Fruit fly (Drosophila melanogaster) whole organism, embryonic: ENCODE results near the gene mal.

Source experiments
- Antp ChIP-seq: fragments of 200-800 bp; sonication (Bioruptor generic); optimal IDR thresholded peaks from 3 replicates; lab custom pipeline; 2016; ENCODE audit warnings: missing biosample characterization, missing genetic modification characterization
- BEAF-32 ChIP-seq: fragments of 200-800 bp; sonication (Bioruptor generic); optimal IDR thresholded peaks from 3 replicates; lab custom pipeline; 2017; ENCODE audit warnings: missing biosample characterization, missing genetic modification characterization, mild to moderate bottlenecking, moderate library complexity, missing genetic modification reagents
- Bgb ChIP-seq: fragments of 200-800 bp; sonication (Bioruptor generic); IDR thresholded peaks from 2 replicates; pipeline ENCODE4 v1.3.6; 2022; ENCODE audit warnings: missing biosample characterization, missing genetic modification characterization; ENCODE audit not compliant: partially characterized antibody
- CG10147 ChIP-seq: fragments of 200-800 bp; sonication (Bioruptor generic); optimal IDR thresholded peaks from 2 replicates; lab custom pipeline; 2019; ENCODE audit warnings: missing biosample characterization, mild to moderate bottlenecking, missing genetic modification characterization, moderate library complexity
- CG10565 ChIP-seq: fragments of 200-800 bp; sonication (Bioruptor generic); optimal IDR thresholded peaks from 3 replicates; lab custom pipeline; 2016; ENCODE audit warnings: missing biosample characterization, mild to moderate bottlenecking, missing genetic modification characterization
- CG12299 ChIP-seq: fragments of 200-800 bp; sonication (Bioruptor generic); optimal IDR thresholded peaks from 2 replicates; lab custom pipeline; 2018; ENCODE audit warnings: missing biosample characterization, mild to moderate bottlenecking, missing genetic modification characterization
- CG13624 ChIP-seq: fragments of 200-800 bp; sonication (Bioruptor generic); optimal IDR thresholded peaks from 2 replicates; lab custom pipeline; 2016; ENCODE audit warnings: missing biosample characterization, missing genetic modification characterization
- CG16815 ChIP-seq: fragments of 200-800 bp; sonication (Bioruptor generic); optimal IDR thresholded peaks from 3 replicates; lab custom pipeline; 2017; ENCODE audit warnings: missing biosample characterization, mild to moderate bottlenecking, missing genetic modification characterization
- CG18764 ChIP-seq: fragments of 200-800 bp; sonication (Bioruptor generic); optimal IDR thresholded peaks from 3 replicates; lab custom pipeline; 2016; ENCODE audit warnings: missing biosample characterization, missing genetic modification characterization
- CG30403 ChIP-seq: fragments of 200-800 bp; sonication (Bioruptor generic); optimal IDR thresholded peaks from 3 replicates; lab custom pipeline; 2016; ENCODE audit warnings: missing biosample characterization, missing genetic modification characterization
- CG3163 ChIP-seq: fragments of 200-800 bp; sonication (Bioruptor generic); optimal IDR thresholded peaks from 3 replicates; lab custom pipeline; 2016; ENCODE audit warnings: missing biosample characterization, missing genetic modification characterization
- CG32767 ChIP-seq: fragments of 200-800 bp; sonication (Bioruptor generic); IDR thresholded peaks from 2 replicates; pipeline ENCODE4 v1.3.6; 2022; ENCODE audit warnings: missing biosample characterization, missing genetic modification characterization
- CG33213 ChIP-seq: fragments of 200-800 bp; sonication (Bioruptor generic); optimal IDR thresholded peaks from 3 replicates; lab custom pipeline; 2016; ENCODE audit warnings: missing biosample characterization, missing genetic modification characterization
- CG34376 ChIP-seq: fragments of 200-800 bp; sonication (Bioruptor generic); optimal IDR thresholded peaks from 2 replicates; lab custom pipeline; 2018; ENCODE audit warnings: missing biosample characterization, mild to moderate bottlenecking, missing genetic modification characterization
- CG6272 ChIP-seq: fragments of 200-800 bp; sonication (Bioruptor generic); IDR thresholded peaks from 2 replicates; pipeline ENCODE4 v1.3.6; 2022; ENCODE audit warnings: missing biosample characterization, missing genetic modification characterization
- CG6791 ChIP-seq: fragments of 200-800 bp; sonication (Bioruptor generic); IDR thresholded peaks from 3 replicates; pipeline ENCODE4 v1.3.6; 2022; ENCODE audit warnings: missing biosample characterization, missing genetic modification characterization; ENCODE audit not compliant: partially characterized antibody
- CG8359 ChIP-seq: fragments of 200-800 bp; sonication (Bioruptor generic); optimal IDR thresholded peaks from 2 replicates; lab custom pipeline; 2017; ENCODE audit warnings: missing biosample characterization, mild to moderate bottlenecking, missing genetic modification characterization, borderline replicate concordance
- CG8388 ChIP-seq: fragments of 200-800 bp; sonication (Bioruptor generic); optimal IDR thresholded peaks from 2 replicates; lab custom pipeline; 2019; ENCODE audit warnings: missing biosample characterization, mild to moderate bottlenecking, missing genetic modification characterization, moderate library complexity
- CTCF ChIP-seq: fragments of 200-800 bp; sonication (Bioruptor generic); optimal IDR thresholded peaks from 2 replicates; lab custom pipeline; 2017; ENCODE audit warnings: missing biosample characterization, mild to moderate bottlenecking, missing genetic modification characterization, moderate library complexity
- Camta ChIP-seq: fragments of 200-800 bp; sonication (Bioruptor generic); optimal IDR thresholded peaks from 2 replicates; lab custom pipeline; 2016; ENCODE audit warnings: missing biosample characterization, missing genetic modification characterization
- D ChIP-seq, 2 experiments: fragments of 200-800 bp in 1 of 2; fragments of >200 bp in 1 of 2; sonication (Bioruptor generic) in 1 of 2; optimal IDR thresholded peaks; 2 replicates in 1 of 2; 3 replicates in 1 of 2; lab custom pipeline; 2017; ENCODE audit warnings: mild to moderate bottlenecking in 1 of 2, missing biosample characterization in 1 of 2, missing genetic modification characterization in 1 of 2, missing genetic modification reagents in 1 of 2
- Dip2 ChIP-seq: fragments of 200-800 bp; sonication (Bioruptor generic); IDR thresholded peaks from 2 replicates; pipeline ENCODE4 v1.3.6; 2022; ENCODE audit warnings: missing biosample characterization, missing genetic modification characterization
- Dll ChIP-seq: fragments of 200-800 bp; sonication (Bioruptor generic); IDR thresholded peaks from 4 replicates; pipeline ENCODE4 v1.3.6; 2022; ENCODE audit warnings: missing biosample characterization, missing genetic modification characterization; ENCODE audit not compliant: partially characterized antibody
- Doc3 ChIP-seq: fragments of 200-800 bp; sonication (Bioruptor generic); IDR thresholded peaks from 3 replicates; pipeline ENCODE4 v1.3.6; 2022; ENCODE audit warnings: missing biosample characterization, missing genetic modification characterization; ENCODE audit not compliant: partially characterized antibody
- Hmr ChIP-seq: fragments of 200-800 bp; sonication (Bioruptor generic); optimal IDR thresholded peaks from 3 replicates; lab custom pipeline; 2017; ENCODE audit warnings: mild to moderate bottlenecking, missing biosample characterization, missing genetic modification reagents, missing genetic modification characterization
- Med ChIP-seq: fragments of 200-800 bp; sonication (Bioruptor generic); peaks from one replicate; lab custom pipeline; 2016; ENCODE audit warnings: missing biosample characterization, missing genetic modification characterization, mild to moderate bottlenecking, inconsistent platforms, moderate library complexity
- Ptx1 ChIP-seq: fragments of 200-800 bp; sonication (Bioruptor generic); IDR thresholded peaks from 2 replicates; pipeline ENCODE4 v1.3.6; 2022; ENCODE audit warnings: missing biosample characterization, missing genetic modification characterization
- Sin3A ChIP-seq: fragments of >200 bp; optimal IDR thresholded peaks from 2 replicates; lab custom pipeline; 2018
- Sox100B ChIP-seq: fragments of 200-800 bp; sonication (Bioruptor generic); optimal IDR thresholded peaks from 3 replicates; lab custom pipeline; 2018; ENCODE audit warnings: missing biosample characterization, mild to moderate bottlenecking, missing genetic modification characterization
- TFAM ChIP-seq: fragments of 200-800 bp; sonication (Bioruptor generic); optimal IDR thresholded peaks from 2 replicates; lab custom pipeline; 2017; ENCODE audit warnings: missing biosample characterization, missing genetic modification characterization, inconsistent platforms
- YL-1 ChIP-seq: fragments of 200-800 bp; sonication (Bioruptor generic); optimal IDR thresholded peaks from 3 replicates; lab custom pipeline; 2017; ENCODE audit warnings: missing biosample characterization, mild to moderate bottlenecking, missing genetic modification characterization
- ato ChIP-seq: fragments of 200-800 bp; sonication (Bioruptor generic); IDR thresholded peaks from 2 replicates; pipeline ENCODE4 v1.3.6; 2022; ENCODE audit warnings: missing biosample characterization, missing genetic modification characterization; ENCODE audit not compliant: partially characterized antibody
- az2 ChIP-seq: fragments of 200-800 bp; sonication (Bioruptor generic); optimal IDR thresholded peaks from 3 replicates; lab custom pipeline; 2016; ENCODE audit warnings: missing biosample characterization, missing genetic modification characterization
- bab2 ChIP-seq: fragments of 200-800 bp; sonication (Bioruptor generic); optimal IDR thresholded peaks from 2 replicates; lab custom pipeline; 2016; ENCODE audit warnings: missing biosample characterization, missing genetic modification characterization
- cad ChIP-seq: fragments of >200 bp; optimal IDR thresholded peaks from 2 replicates; lab custom pipeline; 2017; ENCODE audit warnings: missing biosample characterization, missing genetic modification characterization
- cg ChIP-seq: fragments of 200-800 bp; sonication (Bioruptor generic); optimal IDR thresholded peaks from 3 replicates; lab custom pipeline; 2019; ENCODE audit warnings: missing biosample characterization, mild to moderate bottlenecking, missing genetic modification characterization, moderate library complexity
- chinmo ChIP-seq: fragments of 200-800 bp; sonication (Bioruptor generic); IDR thresholded peaks from 4 replicates; pipeline ENCODE4 v1.3.6; 2022; ENCODE audit warnings: missing biosample characterization, missing genetic modification characterization; ENCODE audit not compliant: partially characterized antibody
- crol ChIP-seq: fragments of 200-800 bp; sonication (Bioruptor generic); IDR thresholded peaks from 2 replicates; pipeline ENCODE4 v1.3.6; 2022; ENCODE audit warnings: missing biosample characterization, missing genetic modification characterization
- crp ChIP-seq, 2 experiments: fragments of 200-800 bp; sonication (Bioruptor generic); optimal IDR thresholded peaks; 2 replicates in 1 of 2; 3 replicates in 1 of 2; lab custom pipeline; 2017; ENCODE audit warnings: missing biosample characterization in 2 of 2, missing genetic modification characterization in 2 of 2, mild to moderate bottlenecking in 1 of 2, moderate library complexity in 1 of 2
- dmrt11E ChIP-seq: fragments of 200-800 bp; sonication (Bioruptor generic); optimal IDR thresholded peaks from 3 replicates; lab custom pipeline; 2018; ENCODE audit warnings: missing biosample characterization, mild to moderate bottlenecking, missing genetic modification characterization, moderate library complexity
- gfzf ChIP-seq: fragments of 200-800 bp; sonication (Bioruptor generic); optimal IDR thresholded peaks from 2 replicates; lab custom pipeline; 2016; ENCODE audit warnings: missing biosample characterization, mild to moderate bottlenecking, missing genetic modification characterization, moderate library complexity
- knrl ChIP-seq: fragments of 200-800 bp; sonication (Bioruptor generic); IDR thresholded peaks from 3 replicates; pipeline ENCODE4 v1.3.6; 2022; ENCODE audit warnings: missing biosample characterization, missing genetic modification characterization; ENCODE audit not compliant: partially characterized antibody
- lov ChIP-seq, 2 experiments: fragments of 200-800 bp in 1 of 2; fragments of >200 bp in 1 of 2; sonication (Bioruptor generic) in 1 of 2; IDR thresholded peaks in 1 of 2; optimal IDR thresholded peaks in 1 of 2; 2 replicates in 1 of 2; 3 replicates in 1 of 2; pipeline versions ENCODE4 v1.3.6 to Lab custom; 2017 to 2022; ENCODE audit warnings: missing biosample characterization in 1 of 2, missing genetic modification characterization in 1 of 2
- otp ChIP-seq: fragments of 200-800 bp; sonication (Bioruptor generic); IDR thresholded peaks from 3 replicates; pipeline ENCODE4, ENCODE4 v1.3.6; 2022; ENCODE audit warnings: missing biosample characterization, missing genetic modification characterization
- pb ChIP-seq: fragments of 200-800 bp; sonication (Bioruptor generic); optimal IDR thresholded peaks from 3 replicates; lab custom pipeline; 2016; ENCODE audit warnings: missing biosample characterization, missing genetic modification characterization
- trem ChIP-seq: fragments of 200-800 bp; optimal IDR thresholded peaks from 3 replicates; lab custom pipeline; 2019; ENCODE audit warnings: missing biosample characterization, mild to moderate bottlenecking, missing genetic modification characterization, moderate library complexity
- vnd ChIP-seq: fragments of 200-800 bp; sonication (Bioruptor generic); IDR thresholded peaks from 3 replicates; pipeline ENCODE4 v1.3.6; 2022; ENCODE audit warnings: missing biosample characterization, missing genetic modification characterization; ENCODE audit not compliant: partially characterized antibody
- zen ChIP-seq: fragments of 200-800 bp; sonication (Bioruptor generic); optimal IDR thresholded peaks from 3 replicates; lab custom pipeline; 2018; ENCODE audit warnings: missing biosample characterization, mild to moderate bottlenecking, missing genetic modification characterization, moderate library complexity
- zen2 ChIP-seq: fragments of 200-800 bp; sonication (Bioruptor generic); IDR thresholded peaks from 3 replicates; pipeline ENCODE4 v1.3.6; 2022; ENCODE audit warnings: missing biosample characterization, missing genetic modification characterization; ENCODE audit not compliant: partially characterized antibody

mal gene

dm6 chrX:20423747-20424165 lies 5.7 kb upstream of the mal start, which contains the start of the genes Pp4-19C and cactin (continued):
- peak; percentile 74 for TF ChIP-seq ato (GFP tag; lab: Robert Waterston, UW)
- TF ChIP-seq Antp: peak; percentile 0
- peak; percentile 53 for TF ChIP-seq zen (tag; lab: Kevin White, UChicago)
- TF ChIP-seq CG13624 (GFP tag; lab: Kevin White, UChicago): peak; percentile 24
- TF ChIP-seq D (optimal IDR thresholded peaks at IDR 0.05; lab: Kevin White, UChicago): no peak
- no peak for TF ChIP-seq D (GFP tag; optimal IDR thresholded peaks at IDR 0.05; lab: Kevin White, UChicago)
- peak; percentile 1 for TF ChIP-seq az2 (GFP tag; lab: Kevin White, UChicago)
- TF ChIP-seq CG8359: no peak
- TF ChIP-seq trem (tag; lab: Kevin White, UChicago): peak; percentile 75
- TF ChIP-seq cg (GFP tag; lab: Kevin White, UChicago): peak; percentile 49
- peak; percentile 93 for TF ChIP-seq knrl
- TF ChIP-seq BEAF-32: peak; percentile 93
- TF ChIP-seq otp (GFP tag; lab: Robert Waterston, UW): no peak
- peak; percentile 83 for TF ChIP-seq CG6791 (GFP tag; lab: Robert Waterston, UW)
- TF ChIP-seq Bgb (GFP tag; lab: Robert Waterston, UW): peak; percentile 76
- TF ChIP-seq CG30403 (GFP tag; lab: Kevin White, UChicago): peak; percentile 46
- TF ChIP-seq CG10147 (GFP tag; lab: Kevin White, UChicago): no peak
- no peak for TF ChIP-seq CG18764 (GFP tag; lab: Kevin White, UChicago)
- TF ChIP-seq Camta (GFP tag; lab: Kevin White, UChicago): peak; percentile 36
- TF ChIP-seq vnd: peak; percentile 90
- no peak for TF ChIP-seq TFAM
- no peak for TF ChIP-seq CG33213 (GFP tag; lab: Kevin White, UChicago)
- peak in 1 of 2 experiments; percentile 51 for TF ChIP-seq crp (GFP tag; optimal IDR thresholded peaks at IDR 0.05; lab: Kevin White, UChicago)
- TF ChIP-seq cad: no peak
- TF ChIP-seq CG34376 (GFP tag; lab: Kevin White, UChicago): no peak
- TF ChIP-seq YL-1 (GFP tag; lab: Kevin White, UChicago): peak; percentile 79
- no peak for TF ChIP-seq CG8388 (GFP tag; lab: Kevin White, UChicago)
- no peak for TF ChIP-seq Hmr
- no peak for TF ChIP-seq bab2 (GFP tag; lab: Kevin White, UChicago)
- TF ChIP-seq CG3163 (GFP tag; lab: Kevin White, UChicago): no peak
- TF ChIP-seq CTCF (GFP tag; lab: Kevin White, UChicago): no peak
- TF ChIP-seq Doc3 (GFP tag; lab: Robert Waterston, UW): peak; percentile 84
- no peak for TF ChIP-seq CG10565 (GFP tag; lab: Kevin White, UChicago)
- no peak for TF ChIP-seq pb (GFP tag; lab: Kevin White, UChicago)
- no peak for TF ChIP-seq CG12299 (tag; lab: Kevin White, UChicago)
- no peak for TF ChIP-seq CG16815
- no peak for TF ChIP-seq crol (GFP tag; lab: Robert Waterston, UW)
- TF ChIP-seq zen2: peak; percentile 82
- peak; percentile 31; the same call in 1 of the 2 replicates for TF ChIP-seq Ptx1 (GFP tag; lab: Robert Waterston, UW)
- no peak for TF ChIP-seq Dip2 (GFP tag; lab: Robert Waterston, UW)
- peak; percentile 28 for TF ChIP-seq dmrt11E (tag; lab: Kevin White, UChicago)
- no peak for TF ChIP-seq lov (optimal IDR thresholded peaks at IDR 0.05; lab: Kevin White, UChicago)
- TF ChIP-seq lov (GFP tag; IDR thresholded peaks at IDR 0.05; lab: Robert Waterston, UW): no peak
- peak; percentile 49; the same call in 1 of the 4 replicates for TF ChIP-seq chinmo (GFP tag; lab: Robert Waterston, UW)
- no peak for TF ChIP-seq CG32767 (GFP tag; lab: Robert Waterston, UW)
- peak; percentile 17 for TF ChIP-seq gfzf (GFP tag; lab: Kevin White, UChicago)
- TF ChIP-seq Med (GFP tag; lab: Kevin White, UChicago): peak; percentile 88
- TF ChIP-seq Dll: peak; percentile 91
- peak; percentile 72 for TF ChIP-seq Sin3A (lab: Kevin White, UChicago)
- TF ChIP-seq Sox100B: no peak
- peak; percentile 11; the same call in 1 of the 2 replicates for TF ChIP-seq CG6272
